Worm (Caenorhabditis elegans): Measurements from ENCODE around the gene srj-49.

DNA sequence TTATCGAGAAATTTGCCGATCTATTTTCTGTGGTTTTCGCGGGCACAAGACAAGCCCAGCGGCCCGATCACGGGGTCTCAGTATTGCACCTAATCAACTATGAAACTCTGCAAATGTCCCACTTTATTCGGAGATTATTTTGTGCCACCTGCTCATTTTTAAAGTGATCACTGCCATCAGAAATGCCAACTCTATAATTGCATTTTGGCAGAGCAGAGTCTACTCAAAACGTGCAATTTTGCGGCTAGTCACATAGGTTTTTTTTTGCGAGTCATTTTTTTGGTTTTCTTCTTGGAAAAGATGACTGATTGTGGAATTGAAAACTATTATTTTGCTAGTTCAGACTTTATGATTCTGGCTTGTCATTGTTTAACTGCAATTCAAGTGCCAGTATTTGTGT lies 16.8 kb upstream of the srj-49 start, which contains the start of gene srh-240:
- no peak for TF ChIP-seq unc-55 (GFP tag; optimal IDR thresholded peaks at IDR 0.05)
- no peak for TF ChIP-seq ama-1 (optimal IDR thresholded peaks at IDR 0.05)
- no peak for TF ChIP-seq ceh-6 (GFP tag; optimal IDR thresholded peaks at IDR 0.05)
- no peak for TF ChIP-seq zip-5 (tag; optimal IDR thresholded peaks at IDR 0.05)

Measured in whole organism, late embryonic.